Fruit fly (Drosophila melanogaster) whole organism, pupa: ENCODE data around the gene spag4.

Experiments
- CG32121 ChIP-seq: fragments of 200-800 bp; sonication (Bioruptor generic); IDR thresholded peaks from 2 replicates; pipeline ENCODE4 v1.3.6; 2022; ENCODE audit warnings: missing biosample characterization, missing genetic modification characterization
- CG8301 ChIP-seq: fragments of 200-800 bp; sonication (Bioruptor generic); optimal IDR thresholded peaks from 2 replicates; lab custom pipeline; 2018; ENCODE audit warnings: missing biosample characterization, mild to moderate bottlenecking, missing genetic modification characterization
- EcR ChIP-seq: fragments of 200-800 bp; sonication (Bioruptor generic); optimal IDR thresholded peaks from 3 replicates; lab custom pipeline; 2019; ENCODE audit warnings: missing biosample characterization, missing genetic modification characterization, mild to moderate bottlenecking, moderate library complexity, missing genetic modification reagents
- Pif1B ChIP-seq: fragments of 200-800 bp; sonication (Bioruptor generic); optimal IDR thresholded peaks from 3 replicates; lab custom pipeline; 2016; ENCODE audit warnings: missing biosample characterization, missing genetic modification characterization
- Snoo ChIP-seq: fragments of 200-800 bp; sonication (Bioruptor generic); optimal IDR thresholded peaks from 3 replicates; lab custom pipeline; 2017; ENCODE audit warnings: missing biosample characterization, mild to moderate bottlenecking, missing genetic modification characterization, inconsistent platforms

- TF ChIP-seq CG8301 (tag; lab: Kevin White, UChicago), result no peak
- no peak for TF ChIP-seq EcR (GFP tag; lab: Kevin White, UChicago)
- no peak for TF ChIP-seq Pif1B (GFP tag; lab: Kevin White, UChicago)
- TF ChIP-seq CG32121 (GFP tag; lab: Robert Waterston, UW), result no peak
- TF ChIP-seq Snoo, result no peak
Observed at dm6 chr2L:11657110-11657509, 45.5 kb upstream of the spag4 start, which contains the start of gene CG43167.
